Worm (Caenorhabditis elegans) whole organism, late embryonic: Measurements from ENCODE around the gene ceh-43.

Experiments used
- C38D4.7 ChIP-seq: fragments of 200-800 bp; sonication (Bioruptor generic); optimal IDR thresholded peaks from 2 replicates; lab custom pipeline; 2018; ENCODE audit warnings: mild to moderate bottlenecking, missing genetic modification characterization, moderate library complexity, missing compliant biosample characterization
- K02D7.2 ChIP-seq: sonication (generic microtip); optimal IDR thresholded peaks from 2 replicates; lab custom pipeline; 2017; ENCODE audit warnings: mild to moderate bottlenecking, missing genetic modification characterization, missing compliant biosample characterization
- K09A11.1 ChIP-seq: sonication (generic microtip); optimal IDR thresholded peaks from 2 replicates; lab custom pipeline; 2017; ENCODE audit warnings: antibody characterized with exemption, mild to moderate bottlenecking, missing genetic modification characterization, missing compliant biosample characterization; ENCODE audit not compliant: insufficient read depth
- T23F11.4 ChIP-seq: fragments of 200-800 bp; sonication (Bioruptor generic); optimal IDR thresholded peaks from 2 replicates; lab custom pipeline; 2018; ENCODE audit warnings: mild to moderate bottlenecking, missing genetic modification characterization, missing compliant biosample characterization
- Y22D7AL.16 ChIP-seq: sonication (generic microtip); optimal IDR thresholded peaks from 2 replicates; lab custom pipeline; 2016; ENCODE audit warnings: missing genetic modification characterization, missing compliant biosample characterization
- ahr-1 ChIP-seq: sonication (generic microtip); optimal IDR thresholded peaks from 2 replicates; lab custom pipeline; 2016; ENCODE audit warnings: missing genetic modification characterization, missing compliant biosample characterization
- ama-1 ChIP-seq: fragments of 150-350 bp; optimal IDR thresholded peaks from 2 replicates; lab custom pipeline; 2014
- ceh-14 ChIP-seq: sonication (generic microtip); optimal IDR thresholded peaks from 2 replicates; lab custom pipeline; 2016; ENCODE audit warnings: missing genotype, missing genetic modification characterization, missing compliant biosample characterization
- ceh-18 ChIP-seq: sonication (generic microtip); optimal IDR thresholded peaks from 2 replicates; lab custom pipeline; 2016; ENCODE audit warnings: missing genetic modification characterization, missing compliant biosample characterization
- ceh-22 ChIP-seq: sonication (generic microtip); optimal IDR thresholded peaks from 2 replicates; lab custom pipeline; 2017; ENCODE audit warnings: missing biosample characterization, missing genetic modification characterization
- ceh-24 ChIP-seq: sonication (generic microtip); optimal IDR thresholded peaks from 2 replicates; lab custom pipeline; 2016; ENCODE audit warnings: mild to moderate bottlenecking, missing genetic modification characterization, missing compliant biosample characterization
- ceh-31 ChIP-seq: sonication (generic microtip); optimal IDR thresholded peaks from 2 replicates; lab custom pipeline; 2016; ENCODE audit warnings: missing genetic modification characterization, missing compliant biosample characterization
- ceh-45 ChIP-seq: fragments of 200-800 bp; sonication (Bioruptor generic); IDR thresholded peaks from 2 replicates; pipeline ENCODE4 v1.3.6; 2022; ENCODE audit warnings: missing genetic modification reagents, missing genetic modification characterization, missing compliant biosample characterization
- ceh-48 ChIP-seq: sonication (generic microtip); optimal IDR thresholded peaks from 2 replicates; lab custom pipeline; 2016; ENCODE audit warnings: missing genetic modification characterization, inconsistent platforms, missing compliant biosample characterization
- ceh-9 ChIP-seq: sonication (generic microtip); optimal IDR thresholded peaks from 2 replicates; lab custom pipeline; 2016; ENCODE audit warnings: mild to moderate bottlenecking, missing genetic modification characterization, inconsistent platforms, missing compliant biosample characterization
- che-1 ChIP-seq: sonication (generic microtip); optimal IDR thresholded peaks from 2 replicates; lab custom pipeline; 2016; ENCODE audit warnings: mild to moderate bottlenecking, missing genetic modification characterization, missing compliant biosample characterization
- dmd-4 ChIP-seq: sonication (generic microtip); optimal IDR thresholded peaks from 2 replicates; lab custom pipeline; 2016; ENCODE audit warnings: borderline replicate concordance, missing genetic modification characterization, missing compliant biosample characterization
- dve-1 ChIP-seq: sonication (generic microtip); optimal IDR thresholded peaks from 2 replicates; lab custom pipeline; 2017; ENCODE audit warnings: antibody characterized with exemption, mild to moderate bottlenecking, missing genetic modification characterization, missing compliant biosample characterization
- eyg-1 ChIP-seq: sonication (generic microtip); optimal IDR thresholded peaks from 2 replicates; lab custom pipeline; 2016; ENCODE audit warnings: missing genotype, missing genetic modification characterization, missing compliant biosample characterization
- fkh-10 ChIP-seq: fragments of 150-350 bp; optimal IDR thresholded peaks from 2 replicates; lab custom pipeline; 2014; ENCODE audit warnings: missing biosample characterization, missing genetic modification reagents, missing genetic modification characterization
- gmeb-2 ChIP-seq: sonication (generic microtip); optimal IDR thresholded peaks from 2 replicates; lab custom pipeline; 2016; ENCODE audit warnings: missing genetic modification characterization, inconsistent platforms, missing compliant biosample characterization
- hlh-15 ChIP-seq: sonication (generic microtip); optimal IDR thresholded peaks from 2 replicates; lab custom pipeline; 2016; ENCODE audit warnings: missing genetic modification characterization, missing compliant biosample characterization
- hlh-30 ChIP-seq: sonication (generic microtip); optimal IDR thresholded peaks from 2 replicates; lab custom pipeline; 2017; ENCODE audit warnings: antibody characterized with exemption, missing genetic modification characterization, missing compliant biosample characterization; ENCODE audit not compliant: insufficient read depth
- hlh-6 ChIP-seq: sonication (generic microtip); optimal IDR thresholded peaks from 2 replicates; lab custom pipeline; 2016; ENCODE audit warnings: missing genotype, missing genetic modification characterization, missing compliant biosample characterization
- hlh-8 ChIP-seq: sonication (generic microtip); optimal IDR thresholded peaks from 2 replicates; lab custom pipeline; 2016; ENCODE audit warnings: missing genotype, missing genetic modification characterization, missing compliant biosample characterization
- lim-6 ChIP-seq: sonication (generic microtip); optimal IDR thresholded peaks from 2 replicates; lab custom pipeline; 2016; ENCODE audit warnings: missing genetic modification characterization, missing compliant biosample characterization
- lin-11 ChIP-seq: fragments of 200-800 bp; sonication (Bioruptor generic); optimal IDR thresholded peaks from 2 replicates; lab custom pipeline; 2018; ENCODE audit warnings: mild to moderate bottlenecking, missing genetic modification characterization, missing compliant biosample characterization
- madf-2 ChIP-seq: sonication (generic microtip); optimal IDR thresholded peaks from 2 replicates; lab custom pipeline; 2017; ENCODE audit warnings: missing genetic modification characterization, missing compliant biosample characterization
- mec-3 ChIP-seq: sonication (generic microtip); optimal IDR thresholded peaks from 2 replicates; lab custom pipeline; 2016; ENCODE audit warnings: borderline replicate concordance, missing genetic modification characterization, missing compliant biosample characterization
- nfya-1 ChIP-seq: sonication (generic microtip); optimal IDR thresholded peaks from 2 replicates; lab custom pipeline; 2017; ENCODE audit warnings: missing genetic modification characterization, mild to moderate bottlenecking, missing compliant biosample characterization, antibody characterized with exemption, moderate library complexity
- nhr-11 ChIP-seq: fragments of 150-350 bp; optimal IDR thresholded peaks from 2 replicates; lab custom pipeline; 2014; ENCODE audit warnings: missing biosample characterization, missing genetic modification characterization
- nhr-232 ChIP-seq: sonication (generic microtip); optimal IDR thresholded peaks from 2 replicates; lab custom pipeline; 2016; ENCODE audit warnings: missing genetic modification characterization, missing compliant biosample characterization
- pag-3 ChIP-seq: sonication (generic microtip); optimal IDR thresholded peaks from 2 replicates; lab custom pipeline; 2016; ENCODE audit warnings: missing compliant biosample characterization, missing genetic modification characterization, borderline replicate concordance
- pat-9 ChIP-seq: fragments of 200-800 bp; sonication (Bioruptor generic); optimal IDR thresholded peaks from 2 replicates; lab custom pipeline; 2018; ENCODE audit warnings: mild to moderate bottlenecking, missing genetic modification characterization, moderate library complexity, missing compliant biosample characterization
- pax-1 ChIP-seq: fragments of 150-350 bp; optimal IDR thresholded peaks from 2 replicates; lab custom pipeline; 2014; ENCODE audit warnings: missing biosample characterization, missing genetic modification characterization
- pha-2 ChIP-seq: sonication (generic microtip); optimal IDR thresholded peaks from 2 replicates; lab custom pipeline; 2017; ENCODE audit warnings: mild to moderate bottlenecking, missing genetic modification characterization, missing compliant biosample characterization
- pqm-1 ChIP-seq: sonication (generic microtip); optimal IDR thresholded peaks from 2 replicates; lab custom pipeline; 2016; ENCODE audit warnings: missing genetic modification characterization, missing compliant biosample characterization
- pros-1 ChIP-seq: fragments of 150-350 bp; optimal IDR thresholded peaks from 2 replicates; lab custom pipeline; 2014; ENCODE audit warnings: missing biosample characterization, missing genetic modification reagents, missing genetic modification characterization
- ref-2 ChIP-seq: sonication (generic microtip); optimal IDR thresholded peaks from 2 replicates; lab custom pipeline; 2016; ENCODE audit warnings: missing genetic modification characterization, missing compliant biosample characterization
- rnt-1 ChIP-seq: sonication (generic microtip); optimal IDR thresholded peaks from 2 replicates; lab custom pipeline; 2016; ENCODE audit warnings: missing genetic modification characterization, missing compliant biosample characterization
- sox-2 ChIP-seq: fragments of 200-800 bp; sonication (Bioruptor generic); IDR thresholded peaks from 2 replicates; pipeline ENCODE4 v1.3.6; 2022; ENCODE audit warnings: missing genetic modification reagents, missing genetic modification characterization, missing compliant biosample characterization
- sox-4 ChIP-seq: sonication (generic microtip); optimal IDR thresholded peaks from 2 replicates; lab custom pipeline; 2017; ENCODE audit warnings: mild to moderate bottlenecking, missing genetic modification characterization, inconsistent platforms, missing compliant biosample characterization
- syd-9 ChIP-seq: sonication (generic microtip); optimal IDR thresholded peaks from 2 replicates; lab custom pipeline; 2016; ENCODE audit warnings: mild to moderate bottlenecking, missing genetic modification characterization, moderate library complexity, missing compliant biosample characterization
- tbx-7 ChIP-seq: sonication (generic microtip); optimal IDR thresholded peaks from 2 replicates; lab custom pipeline; 2016; ENCODE audit warnings: missing genotype, missing genetic modification characterization, missing compliant biosample characterization
- unc-42 ChIP-seq: sonication (generic microtip); optimal IDR thresholded peaks from 2 replicates; lab custom pipeline; 2016; ENCODE audit warnings: missing genotype, missing genetic modification characterization, missing compliant biosample characterization
- unc-55 ChIP-seq: sonication (generic microtip); optimal IDR thresholded peaks from 2 replicates; lab custom pipeline; 2017; ENCODE audit warnings: missing biosample characterization, missing genetic modification reagents, missing genetic modification characterization
- ztf-16 ChIP-seq: sonication (generic microtip); optimal IDR thresholded peaks from 2 replicates; lab custom pipeline; 2017; ENCODE audit warnings: missing genetic modification characterization, missing compliant biosample characterization

The ceh-43 gene

ce11 chrIII:4475428-4475968, 25.8 kb upstream of the ceh-43 start, which contains the start of gene rps-1 (continued):
- TF ChIP-seq che-1 (tag; lab: Kevin White, UChicago) (peak; percentile 7), sox-2 (GFP tag; lab: Robert Waterston, UW) (no peak; the same call in 1 of the 2 replicates), hlh-8 (tag; lab: Kevin White, UChicago) (peak; percentile 62), unc-42 (peak; percentile 92), dve-1 (tag; lab: Kevin White, UChicago) (peak; percentile 78), fkh-10 (GFP tag; lab: Kevin White, UChicago) (no peak), pros-1 (tag; lab: Kevin White, UChicago) (peak; percentile 79), lim-6 (tag; lab: Kevin White, UChicago) (peak; percentile 43), ref-2 (peak; percentile 96), ceh-9 (tag; lab: Kevin White, UChicago) (no peak), hlh-30 (peak; percentile 93), syd-9 (tag; lab: Kevin White, UChicago) (peak; percentile 79), pax-1 (tag; lab: Kevin White, UChicago) (peak; percentile 79), nhr-232 (tag; lab: Kevin White, UChicago) (peak; percentile 30), ceh-22 (tag; lab: Kevin White, UChicago) (peak; percentile 79), ceh-18 (tag; lab: Kevin White, UChicago) (peak; percentile 98), pha-2 (tag; lab: Kevin White, UChicago) (no peak), ceh-45 (GFP tag; lab: Robert Waterston, UW) (peak; percentile 45; the same call in 1 of the 2 replicates), hlh-15 (tag; lab: Kevin White, UChicago) (no peak)

ce11 chrIII:4474908-4475307, 25.2 kb upstream of the ceh-43 start, which contains the start of gene ifet-1:
TSS of gene ifet-1 (minus strand) at chrIII:4475150.
- TF ChIP-seq ceh-45 (GFP tag; lab: Robert Waterston, UW) = no peak
- no peak for TF ChIP-seq nhr-11

ce11 chrIII:4470793-4471192, 21.1 kb upstream of the ceh-43 start:
- peak; percentile 72 for TF ChIP-seq madf-2 (tag; lab: Kevin White, UChicago)
- peak; percentile 21 for TF ChIP-seq lim-6 (tag; lab: Kevin White, UChicago)
- peak; percentile 33 for TF ChIP-seq ceh-14 (tag; lab: Kevin White, UChicago)
- peak; percentile 86 for TF ChIP-seq C38D4.7
- TF ChIP-seq ceh-45 (GFP tag; lab: Robert Waterston, UW) = peak; percentile 85
- peak; percentile 69 for TF ChIP-seq ceh-31 (tag; lab: Kevin White, UChicago)
- peak; percentile 65 for TF ChIP-seq dmd-4
- peak; percentile 60 for TF ChIP-seq tbx-7 (tag; lab: Kevin White, UChicago)
- TF ChIP-seq pax-1 (tag; lab: Kevin White, UChicago) = no peak
- peak; percentile 90 for TF ChIP-seq hlh-6 (tag; lab: Kevin White, UChicago)
- peak; percentile 87 for TF ChIP-seq che-1 (tag; lab: Kevin White, UChicago)
- TF ChIP-seq nfya-1 (tag; lab: Kevin White, UChicago) = peak; percentile 41
- TF ChIP-seq mec-3 = no peak
- TF ChIP-seq pag-3 (tag; lab: Kevin White, UChicago) = no peak
- no peak for TF ChIP-seq unc-55 (GFP tag; lab: Kevin White, UChicago)
- peak; percentile 62 for TF ChIP-seq ahr-1 (tag; lab: Kevin White, UChicago)
- peak; percentile 85 for TF ChIP-seq sox-4
- peak; percentile 80 for TF ChIP-seq Y22D7AL.16 (tag; lab: Kevin White, UChicago)
- peak; percentile 84 for TF ChIP-seq T23F11.4 (GFP tag; lab: Kevin White, UChicago)
- TF ChIP-seq pat-9 (tag; lab: Kevin White, UChicago) = peak; percentile 87
- peak; percentile 89 for TF ChIP-seq eyg-1 (tag; lab: Kevin White, UChicago)
- TF ChIP-seq ceh-9 (tag; lab: Kevin White, UChicago) = peak; percentile 53
- TF ChIP-seq ref-2 = peak; percentile 83
- TF ChIP-seq hlh-30 = peak; percentile 49
- TF ChIP-seq pqm-1 (tag; lab: Kevin White, UChicago) = peak; percentile 46
- peak; percentile 79 for TF ChIP-seq ceh-48 (tag; lab: Kevin White, UChicago)
- peak; percentile 45 for TF ChIP-seq ceh-24 (tag; lab: Kevin White, UChicago)
- no peak for TF ChIP-seq ama-1 (lab: Kevin White, UChicago)
- TF ChIP-seq nhr-232 (tag; lab: Kevin White, UChicago) = peak; percentile 85
- TF ChIP-seq K09A11.1 (tag; lab: Kevin White, UChicago) = peak; percentile 73
- peak; percentile 66 for TF ChIP-seq K02D7.2 (tag; lab: Kevin White, UChicago)
- TF ChIP-seq lin-11 (tag; lab: Kevin White, UChicago) = peak; percentile 83
- peak; percentile 85 for TF ChIP-seq gmeb-2 (tag; lab: Kevin White, UChicago)
- peak; percentile 90 for TF ChIP-seq ztf-16 (tag; lab: Kevin White, UChicago)
- peak; percentile 61 for TF ChIP-seq rnt-1
- TF ChIP-seq nhr-11 = no peak
